Fruit fly (Drosophila melanogaster): ENCODE results near the gene Vps13B.

The Vps13B gene

dm6 chr3R:29894393-29894792, 41.4 kb upstream of the Vps13B start (continued):
- no peak for TF ChIP-seq cas (GFP tag; IDR thresholded peaks at IDR 0.05)
- TF ChIP-seq CG6175 (GFP tag; IDR thresholded peaks at IDR 0.05): 0 out of 3 replicates have a peak, but pooled peaks have one; percentile 24
- TF ChIP-seq odd (GFP tag; optimal IDR thresholded peaks at IDR 0.05): peak; percentile 20
- TF ChIP-seq rib (GFP tag; IDR thresholded peaks at IDR 0.05): no peak
- peak; percentile 76 for TF ChIP-seq al (GFP tag; IDR thresholded peaks at IDR 0.05)
- TF ChIP-seq Gug (GFP tag; IDR thresholded peaks at IDR 0.05): peak; percentile 12; the same call in 2 of the 4 replicates
- TF ChIP-seq CG18764 (GFP tag; optimal IDR thresholded peaks at IDR 0.05): no peak
- TF ChIP-seq H15 (GFP tag; IDR thresholded peaks at IDR 0.05): peak; percentile 5; the same call in 1 of the 3 replicates
- peak; percentile 37 for TF ChIP-seq nerfin-1 (tag; optimal IDR thresholded peaks at IDR 0.05)
- peak; percentile 10 for TF ChIP-seq CG13775 (GFP tag; optimal IDR thresholded peaks at IDR 0.05)
- TF ChIP-seq CG18476 (GFP tag; optimal IDR thresholded peaks at IDR 0.05): no peak
- no peak for TF ChIP-seq Lpt (GFP tag; optimal IDR thresholded peaks at IDR 0.05)
- peak; percentile 54; the same call in 1 of the 2 replicates for TF ChIP-seq CG32767 (GFP tag; IDR thresholded peaks at IDR 0.05)
- TF ChIP-seq cg (GFP tag; optimal IDR thresholded peaks at IDR 0.05): no peak
- TF ChIP-seq CG7839 (tag; optimal IDR thresholded peaks at IDR 0.05): peak; percentile 73
- TF ChIP-seq CG9876 (GFP tag; optimal IDR thresholded peaks at IDR 0.05): peak; percentile 28
- TF ChIP-seq pan (optimal IDR thresholded peaks at IDR 0.05): no peak
- peak in 1 of 2 experiments; percentile 57 for TF ChIP-seq pan (GFP tag; optimal IDR thresholded peaks at IDR 0.05 in 1 of 2, IDR thresholded peaks at IDR 0.05 in 1 of 2)
- peak; percentile 38 for TF ChIP-seq jumu (GFP tag; optimal IDR thresholded peaks at IDR 0.05)
- TF ChIP-seq zen (tag; optimal IDR thresholded peaks at IDR 0.05): no peak
- TF ChIP-seq pho (GFP tag; optimal IDR thresholded peaks at IDR 0.05): peak; percentile 36
- TF ChIP-seq grau (tag; optimal IDR thresholded peaks at IDR 0.05): peak; percentile 79
- no peak for TF ChIP-seq lov (optimal IDR thresholded peaks at IDR 0.05)
- no peak for TF ChIP-seq lov (GFP tag; IDR thresholded peaks at IDR 0.05)
- peak; percentile 43; the same call in 1 of the 2 replicates for TF ChIP-seq CG14667 (GFP tag; IDR thresholded peaks at IDR 0.05)
- TF ChIP-seq CG12299 (tag; optimal IDR thresholded peaks at IDR 0.05): peak; percentile 6
- TF ChIP-seq D19A (tag; optimal IDR thresholded peaks at IDR 0.05): peak; percentile 52
- no peak for TF ChIP-seq CG2116 (GFP tag; optimal IDR thresholded peaks at IDR 0.05)
- no peak for TF ChIP-seq da (GFP tag; optimal IDR thresholded peaks at IDR 0.05)
- peak; percentile 32 for TF ChIP-seq CG17829 (tag; optimal IDR thresholded peaks at IDR 0.05)
- TF ChIP-seq aop (GFP tag; IDR thresholded peaks at IDR 0.05): no peak
- no peak for TF ChIP-seq Stat92E (GFP tag; optimal IDR thresholded peaks at IDR 0.05)
- TF ChIP-seq CG9215 (GFP tag; IDR thresholded peaks at IDR 0.05): peak; percentile 70
- TF ChIP-seq NK7.1 (GFP tag; optimal IDR thresholded peaks at IDR 0.05): peak; percentile 19
- TF ChIP-seq CG13894 (tag; optimal IDR thresholded peaks at IDR 0.05): no peak
- TF ChIP-seq CG10959 (GFP tag; IDR thresholded peaks at IDR 0.05): no peak
- no peak for TF ChIP-seq CG6272 (GFP tag; IDR thresholded peaks at IDR 0.05)
- peak; percentile 67 for TF ChIP-seq CG18262 (tag; optimal IDR thresholded peaks at IDR 0.05)
- peak; percentile 16 for TF ChIP-seq CG3995 (GFP tag; optimal IDR thresholded peaks at IDR 0.05)
- 0 out of 2 replicates have a peak, but pooled peaks have one; percentile 27 for TF ChIP-seq CG11696 (GFP tag; IDR thresholded peaks at IDR 0.05)
- TF ChIP-seq Usf (GFP tag; optimal IDR thresholded peaks at IDR 0.05): no peak
- peak; percentile 57; the same call in 1 of the 2 replicates for TF ChIP-seq seq (GFP tag; IDR thresholded peaks at IDR 0.05)
- TF ChIP-seq CG30403 (GFP tag; optimal IDR thresholded peaks at IDR 0.05): peak; percentile 61
- 0 out of 2 replicates have a peak, but pooled peaks have one; percentile 30 for TF ChIP-seq toy (GFP tag; IDR thresholded peaks at IDR 0.05)
- TF ChIP-seq Aef1 (GFP tag; IDR thresholded peaks at IDR 0.05): peak; percentile 61
- peak; percentile 65 for TF ChIP-seq CG2120 (GFP tag; optimal IDR thresholded peaks at IDR 0.05)
- TF ChIP-seq gsb-n (tag; optimal IDR thresholded peaks at IDR 0.05): no peak
- TF ChIP-seq CG12769 (tag; optimal IDR thresholded peaks at IDR 0.05): no peak
- TF ChIP-seq gsb (GFP tag; IDR thresholded peaks at IDR 0.05): peak; percentile 47
- TF ChIP-seq bsh (GFP tag; optimal IDR thresholded peaks at IDR 0.05): peak in 1 of 2 experiments; percentile 27
- TF ChIP-seq klu (GFP tag; IDR thresholded peaks at IDR 0.05): peak; percentile 43
- no peak for TF ChIP-seq CrebB (tag; optimal IDR thresholded peaks at IDR 0.05)

All from whole organism, embryonic.